Fruit fly (Drosophila melanogaster) S2 (cell line): Measurements from ENCODE around the gene CAH6.

ENCODE experiments used
- CG8478 ChIP-seq: fragments of >200 bp; optimal IDR thresholded peaks from 2 replicates; lab custom pipeline; 2018
- CTCF ChIP-seq, 2 experiments: fragments of >200 bp; optimal IDR thresholded peaks; 2 replicates each; lab custom pipeline; 2018

DNA sequence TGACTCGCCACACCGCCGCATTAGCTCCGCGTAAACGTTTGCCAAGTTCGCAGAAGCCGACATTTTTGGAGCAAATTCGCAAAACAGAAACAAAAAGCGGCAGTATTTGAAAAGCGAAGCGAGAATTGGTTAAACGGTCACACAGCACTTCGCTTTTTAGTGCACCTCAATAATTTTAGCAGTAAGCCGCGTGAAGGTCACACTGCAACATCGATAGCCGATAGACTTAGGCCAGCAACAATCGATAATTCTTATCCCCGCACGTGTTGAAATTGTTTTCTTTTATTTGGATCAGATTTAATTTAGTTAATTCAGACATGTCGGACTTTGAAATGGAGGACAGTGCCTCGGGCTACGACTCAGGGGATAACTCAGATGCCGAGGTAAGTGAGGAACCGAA, 44.2 kb upstream of the CAH6 start, which contains the start of the genes Zwilch and CG1542:
- peak; percentile 29 to 34 for TF ChIP-seq CTCF (optimal IDR thresholded peaks at IDR 0.05; lab: Kevin White, UChicago)
- no peak for TF ChIP-seq CG8478 (lab: Kevin White, UChicago)
